Worm (Caenorhabditis elegans): ENCODE measurements around the gene clec-212.

clec-212 gene

DNA sequence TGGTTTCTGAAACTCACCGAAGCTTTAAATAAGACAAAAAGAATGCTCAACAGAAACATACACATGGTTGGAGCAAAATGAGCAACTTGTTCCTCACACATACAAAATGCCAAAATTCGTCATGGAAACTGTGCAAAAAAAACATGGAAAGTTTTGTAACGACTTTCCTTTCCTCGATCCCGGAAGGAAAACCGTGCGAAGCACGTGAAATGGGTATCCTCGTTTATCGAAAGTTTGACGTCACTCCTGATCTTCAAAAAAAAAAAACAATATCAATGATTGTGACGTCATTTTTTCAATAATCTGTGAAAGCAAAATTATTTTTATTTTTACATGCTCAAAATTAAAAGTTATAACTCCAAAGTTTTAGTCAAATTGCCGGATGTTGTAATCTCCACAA is at the start of gene clec-212:
clec-212 (minus strand) TSS at position 101 of the 400 bp plus-strand sequence.
- no peak for TF ChIP-seq nhr-76 (tag; optimal IDR thresholded peaks at IDR 0.05)
- no peak for TF ChIP-seq ZK546.5 (tag; optimal IDR thresholded peaks at IDR 0.05)
- TF ChIP-seq nhr-25 (tag; optimal IDR thresholded peaks at IDR 0.05) = no peak
- TF ChIP-seq ztf-11 (tag; optimal IDR thresholded peaks at IDR 0.05) = no peak
- TF ChIP-seq lin-39 (tag; optimal IDR thresholded peaks at IDR 0.05) = no peak
- TF ChIP-seq R02D3.7 (tag; optimal IDR thresholded peaks at IDR 0.05) = no peak
- TF ChIP-seq fos-1 (tag; optimal IDR thresholded peaks at IDR 0.05) = no peak
- no peak for TF ChIP-seq ceh-9 (tag; optimal IDR thresholded peaks at IDR 0.05)
- TF ChIP-seq fkh-10 (GFP tag; optimal IDR thresholded peaks at IDR 0.05) = no peak
- TF ChIP-seq nhr-12 (tag; optimal IDR thresholded peaks at IDR 0.05) = no peak
- no peak for TF ChIP-seq pha-4 (tag; optimal IDR thresholded peaks at IDR 0.05)
- no peak for TF ChIP-seq ceh-16 (tag; optimal IDR thresholded peaks at IDR 0.05)
- no peak for TF ChIP-seq elt-2 (tag; optimal IDR thresholded peaks at IDR 0.05)
- TF ChIP-seq pqm-1 (tag; optimal IDR thresholded peaks at IDR 0.05) = no peak
- no peak for TF ChIP-seq eor-1 (tag; optimal IDR thresholded peaks at IDR 0.05)
- no peak for TF ChIP-seq sea-2 (GFP tag; optimal IDR thresholded peaks at IDR 0.05)

DNA sequence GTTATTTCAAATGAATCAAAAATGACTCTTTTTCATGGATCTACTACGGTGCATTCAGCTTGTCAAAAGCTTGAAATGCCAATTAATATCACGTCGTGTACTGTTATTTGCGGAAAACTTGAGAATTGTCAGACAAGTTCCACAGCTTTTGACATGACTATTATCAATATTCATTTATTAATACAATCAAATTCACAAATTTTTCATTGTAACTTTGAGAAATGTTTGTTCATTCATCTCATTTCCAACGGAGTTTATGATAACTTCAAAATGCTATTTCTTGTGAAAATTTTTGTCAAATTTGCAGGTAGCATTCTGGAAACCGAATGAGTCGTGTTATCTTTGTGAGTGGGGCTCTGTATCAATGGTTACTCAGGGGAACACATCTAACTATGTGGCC is 47.9 kb upstream of the clec-212 start, which contains the start of gene C50E3.15:
C50E3.15 (plus strand) TSS at position 301 of the 400 bp plus-strand sequence.
- TF ChIP-seq lsy-12 (tag; optimal IDR thresholded peaks at IDR 0.05) (no peak), nhr-25 (tag; optimal IDR thresholded peaks at IDR 0.05) (no peak), lin-39 (tag; optimal IDR thresholded peaks at IDR 0.05) (no peak), nhr-43 (tag; optimal IDR thresholded peaks at IDR 0.05; ENCODE audit: poor library complexity, severe bottlenecking) (no peak), ama-1 (optimal IDR thresholded peaks at IDR 0.05) (no peak), zag-1 (tag; optimal IDR thresholded peaks at IDR 0.05) (no peak), lin-15B (tag; optimal IDR thresholded peaks at IDR 0.05) (no peak), unc-62 (GFP tag; optimal IDR thresholded peaks at IDR 0.05) (no peak), nhr-12 (tag; optimal IDR thresholded peaks at IDR 0.05) (no peak), nhr-76 (tag; optimal IDR thresholded peaks at IDR 0.05) (no peak), fkh-10 (GFP tag; optimal IDR thresholded peaks at IDR 0.05) (no peak), daf-12 (tag; optimal IDR thresholded peaks at IDR 0.05) (no peak), ceh-9 (tag; optimal IDR thresholded peaks at IDR 0.05) (no peak), ZK546.5 (tag; optimal IDR thresholded peaks at IDR 0.05) (no peak), nhr-77 (tag; optimal IDR thresholded peaks at IDR 0.05) (no peak), pqm-1 (tag; optimal IDR thresholded peaks at IDR 0.05) (no peak), ceh-16 (tag; optimal IDR thresholded peaks at IDR 0.05) (no peak), mml-1 (tag; optimal IDR thresholded peaks at IDR 0.05) (no peak)

DNA sequence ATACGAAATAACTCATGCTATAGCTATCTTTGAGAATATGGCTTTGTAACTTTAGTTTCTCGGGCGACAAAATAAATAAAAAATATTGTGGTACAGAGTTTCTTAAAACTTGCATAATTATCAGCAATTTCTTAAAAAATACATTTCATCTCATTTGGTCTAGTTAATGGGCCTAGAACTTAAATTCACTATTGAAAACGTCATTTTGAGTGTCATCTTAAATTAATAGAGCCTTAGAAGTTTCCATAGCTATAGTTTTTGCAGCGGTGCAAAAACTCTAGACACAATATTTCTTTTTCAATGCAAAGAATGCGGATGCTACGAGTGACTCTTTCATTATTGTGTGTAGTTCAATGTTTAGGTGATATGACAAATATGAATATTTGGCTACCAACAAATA is 41.9 kb upstream of the clec-212 start, which contains the start of gene clec-215:
clec-215 (plus strand) TSS at position 301 of the 400 bp plus-strand sequence.
- TF ChIP-seq fkh-2 (tag; optimal IDR thresholded peaks at IDR 0.05) = no peak
- TF ChIP-seq fkh-10 (GFP tag; optimal IDR thresholded peaks at IDR 0.05) = no peak
- no peak for TF ChIP-seq unc-39 (tag; optimal IDR thresholded peaks at IDR 0.05)
- TF ChIP-seq egl-27 (tag; optimal IDR thresholded peaks at IDR 0.05) = no peak
- no peak for TF ChIP-seq ZK546.5 (tag; optimal IDR thresholded peaks at IDR 0.05)
- no peak for TF ChIP-seq skn-1 (tag; optimal IDR thresholded peaks at IDR 0.05)
- no peak for TF ChIP-seq fos-1 (tag; optimal IDR thresholded peaks at IDR 0.05)
- no peak for TF ChIP-seq ztf-4 (tag; optimal IDR thresholded peaks at IDR 0.05)
- no peak for TF ChIP-seq jun-1 (tag; optimal IDR thresholded peaks at IDR 0.05)
- no peak for TF ChIP-seq mml-1 (tag; optimal IDR thresholded peaks at IDR 0.05)
- no peak for TF ChIP-seq sea-2 (GFP tag; optimal IDR thresholded peaks at IDR 0.05)

DNA sequence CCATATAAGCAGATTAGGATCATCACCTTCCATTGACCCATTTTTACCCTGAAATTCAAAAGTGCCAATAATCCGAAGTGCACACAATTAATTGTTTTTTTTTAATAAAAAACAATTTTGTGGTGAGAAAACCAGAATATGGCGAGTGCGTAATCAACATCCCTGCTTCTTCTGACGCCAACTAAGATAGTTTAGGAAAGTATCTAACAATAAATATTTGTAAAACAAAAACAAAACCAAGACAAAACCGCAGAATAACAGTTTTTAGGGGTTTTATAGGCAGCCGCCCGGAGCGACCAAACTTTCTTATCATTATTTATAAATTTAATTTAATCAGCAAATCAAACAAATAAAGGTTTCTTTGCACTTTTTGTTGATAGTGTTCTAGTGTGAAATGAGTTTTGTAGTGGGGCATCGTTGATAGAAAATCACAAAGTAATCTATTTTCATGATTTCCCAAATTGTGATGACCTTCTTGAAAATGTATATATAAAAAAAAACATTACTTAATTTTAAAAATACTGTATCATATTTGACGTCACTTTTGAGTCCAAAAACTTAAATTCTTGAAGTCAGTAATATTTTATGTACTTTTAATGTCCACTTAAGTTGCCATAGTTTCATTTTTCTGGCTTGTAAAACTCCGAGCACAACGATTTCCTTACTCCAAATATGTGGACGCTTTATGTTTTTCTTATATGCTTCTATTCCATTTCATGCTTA is 39.7 kb upstream of the clec-212 start, which contains the start of the genes folt-3 and clec-214:
folt-3 (minus strand) TSS at position 51 of the 723 bp plus-strand sequence.
clec-214 (plus strand) TSS at position 673 of the 723 bp plus-strand sequence.
- no peak for TF ChIP-seq aly-2 (tag; optimal IDR thresholded peaks at IDR 0.05)
- no peak for TF ChIP-seq nhr-11 (tag; optimal IDR thresholded peaks at IDR 0.05)
- TF ChIP-seq ceh-16 (tag; optimal IDR thresholded peaks at IDR 0.05) = no peak
- peak; percentile 56 for TF ChIP-seq elt-2 (tag; optimal IDR thresholded peaks at IDR 0.05)

DNA sequence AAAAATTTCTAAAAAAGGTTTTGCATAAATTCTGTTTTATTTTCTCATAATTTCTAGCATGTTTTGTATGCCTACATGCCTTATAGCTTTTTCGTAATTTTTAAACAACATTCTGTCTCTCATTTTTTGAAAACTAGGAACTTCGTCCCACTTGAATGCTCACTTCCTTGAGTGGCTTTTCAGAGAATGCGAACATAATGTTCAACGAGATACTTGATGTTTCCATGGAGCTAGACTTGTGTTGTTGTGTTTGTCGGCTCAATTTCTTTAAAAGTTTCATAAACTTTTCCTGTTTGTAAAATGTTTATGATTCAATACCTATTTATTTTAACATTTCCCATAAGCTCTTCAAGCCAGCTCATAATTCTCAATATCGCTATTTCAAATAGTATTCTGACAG is 34.7 kb upstream of the clec-212 start, which contains the start of gene clec-213:
clec-213 (plus strand) TSS at position 301 of the 400 bp plus-strand sequence.
- no peak for TF ChIP-seq ztf-11 (tag; optimal IDR thresholded peaks at IDR 0.05)
- TF ChIP-seq lsy-12 (tag; optimal IDR thresholded peaks at IDR 0.05) = no peak
- no peak for TF ChIP-seq lin-39 (tag; optimal IDR thresholded peaks at IDR 0.05)
- TF ChIP-seq pha-4 (tag; optimal IDR thresholded peaks at IDR 0.05) = no peak
- no peak for TF ChIP-seq nhr-76 (tag; optimal IDR thresholded peaks at IDR 0.05)
- no peak for TF ChIP-seq ceh-9 (tag; optimal IDR thresholded peaks at IDR 0.05)
- no peak for TF ChIP-seq nhr-12 (tag; optimal IDR thresholded peaks at IDR 0.05)
- no peak for TF ChIP-seq R02D3.7 (tag; optimal IDR thresholded peaks at IDR 0.05)
- no peak for TF ChIP-seq egl-5 (tag; optimal IDR thresholded peaks at IDR 0.05)
- no peak for TF ChIP-seq nhr-11 (tag; optimal IDR thresholded peaks at IDR 0.05)
